Worm (Caenorhabditis elegans) whole organism, late embryonic: ENCODE measurements around the gene F55B11.6.
"Not testable (repeated sequence)": the region's sequence is repeated elsewhere in the genome, so short reads cannot be mapped to it uniquely, and the experiment has no call there.

Source experiments
- C38D4.7 ChIP-seq: fragments of 200-800 bp; sonication (Bioruptor generic); optimal IDR thresholded peaks from 2 replicates; lab custom pipeline; 2018; ENCODE audit warnings: mild to moderate bottlenecking, missing genetic modification characterization, moderate library complexity, missing compliant biosample characterization
- K09A11.1 ChIP-seq: sonication (generic microtip); optimal IDR thresholded peaks from 2 replicates; lab custom pipeline; 2017; ENCODE audit warnings: antibody characterized with exemption, mild to moderate bottlenecking, missing genetic modification characterization, missing compliant biosample characterization; ENCODE audit not compliant: insufficient read depth
- T23F11.4 ChIP-seq: fragments of 200-800 bp; sonication (Bioruptor generic); optimal IDR thresholded peaks from 2 replicates; lab custom pipeline; 2018; ENCODE audit warnings: mild to moderate bottlenecking, missing genetic modification characterization, missing compliant biosample characterization
- Y22D7AL.16 ChIP-seq: sonication (generic microtip); optimal IDR thresholded peaks from 2 replicates; lab custom pipeline; 2016; ENCODE audit warnings: missing genetic modification characterization, missing compliant biosample characterization
- ama-1 ChIP-seq: fragments of 150-350 bp; optimal IDR thresholded peaks from 2 replicates; lab custom pipeline; 2014
- ceh-14 ChIP-seq: sonication (generic microtip); optimal IDR thresholded peaks from 2 replicates; lab custom pipeline; 2016; ENCODE audit warnings: missing genotype, missing genetic modification characterization, missing compliant biosample characterization
- ceh-18 ChIP-seq: sonication (generic microtip); optimal IDR thresholded peaks from 2 replicates; lab custom pipeline; 2016; ENCODE audit warnings: missing genetic modification characterization, missing compliant biosample characterization
- ceh-19 ChIP-seq: fragments of 200-800 bp; sonication (Bioruptor generic); optimal IDR thresholded peaks from 2 replicates; lab custom pipeline; 2018; ENCODE audit warnings: mild to moderate bottlenecking, missing genetic modification characterization, missing compliant biosample characterization
- ceh-34 ChIP-seq: sonication (generic microtip); optimal IDR thresholded peaks from 2 replicates; lab custom pipeline; 2016; ENCODE audit warnings: mild to moderate bottlenecking, missing genetic modification characterization, missing compliant biosample characterization
- ceh-45 ChIP-seq: fragments of 200-800 bp; sonication (Bioruptor generic); IDR thresholded peaks from 2 replicates; pipeline ENCODE4 v1.3.6; 2022; ENCODE audit warnings: missing genetic modification reagents, missing genetic modification characterization, missing compliant biosample characterization
- dmd-4 ChIP-seq: sonication (generic microtip); optimal IDR thresholded peaks from 2 replicates; lab custom pipeline; 2016; ENCODE audit warnings: borderline replicate concordance, missing genetic modification characterization, missing compliant biosample characterization
- dve-1 ChIP-seq: sonication (generic microtip); optimal IDR thresholded peaks from 2 replicates; lab custom pipeline; 2017; ENCODE audit warnings: antibody characterized with exemption, mild to moderate bottlenecking, missing genetic modification characterization, missing compliant biosample characterization
- elt-2 ChIP-seq: sonication (generic microtip); optimal IDR thresholded peaks from 2 replicates; lab custom pipeline; 2016; ENCODE audit warnings: missing genetic modification reagents, missing genetic modification characterization, missing compliant biosample characterization
- elt-4 ChIP-seq: sonication (generic microtip); optimal IDR thresholded peaks from 2 replicates; lab custom pipeline; 2016; ENCODE audit warnings: missing genetic modification characterization, missing compliant biosample characterization
- eyg-1 ChIP-seq: sonication (generic microtip); optimal IDR thresholded peaks from 2 replicates; lab custom pipeline; 2016; ENCODE audit warnings: missing genotype, missing genetic modification characterization, missing compliant biosample characterization
- hlh-13 ChIP-seq: fragments of 200-800 bp; sonication (Bioruptor generic); optimal IDR thresholded peaks from 2 replicates; lab custom pipeline; 2018; ENCODE audit warnings: mild to moderate bottlenecking, missing genetic modification characterization, missing compliant biosample characterization
- hlh-6 ChIP-seq: sonication (generic microtip); optimal IDR thresholded peaks from 2 replicates; lab custom pipeline; 2016; ENCODE audit warnings: missing genotype, missing genetic modification characterization, missing compliant biosample characterization
- hlh-8 ChIP-seq: sonication (generic microtip); optimal IDR thresholded peaks from 2 replicates; lab custom pipeline; 2016; ENCODE audit warnings: missing genotype, missing genetic modification characterization, missing compliant biosample characterization
- lim-6 ChIP-seq: sonication (generic microtip); optimal IDR thresholded peaks from 2 replicates; lab custom pipeline; 2016; ENCODE audit warnings: missing genetic modification characterization, missing compliant biosample characterization
- madf-2 ChIP-seq: sonication (generic microtip); optimal IDR thresholded peaks from 2 replicates; lab custom pipeline; 2017; ENCODE audit warnings: missing genetic modification characterization, missing compliant biosample characterization
- nhr-11 ChIP-seq: fragments of 150-350 bp; optimal IDR thresholded peaks from 2 replicates; lab custom pipeline; 2014; ENCODE audit warnings: missing biosample characterization, missing genetic modification characterization
- pag-3 ChIP-seq: sonication (generic microtip); optimal IDR thresholded peaks from 2 replicates; lab custom pipeline; 2016; ENCODE audit warnings: missing compliant biosample characterization, missing genetic modification characterization, borderline replicate concordance
- pat-9 ChIP-seq: fragments of 200-800 bp; sonication (Bioruptor generic); optimal IDR thresholded peaks from 2 replicates; lab custom pipeline; 2018; ENCODE audit warnings: mild to moderate bottlenecking, missing genetic modification characterization, moderate library complexity, missing compliant biosample characterization
- pax-1 ChIP-seq: fragments of 150-350 bp; optimal IDR thresholded peaks from 2 replicates; lab custom pipeline; 2014; ENCODE audit warnings: missing biosample characterization, missing genetic modification characterization
- pha-2 ChIP-seq: sonication (generic microtip); optimal IDR thresholded peaks from 2 replicates; lab custom pipeline; 2017; ENCODE audit warnings: mild to moderate bottlenecking, missing genetic modification characterization, missing compliant biosample characterization
- pha-4 ChIP-seq: fragments of 150-350 bp; optimal IDR thresholded peaks from 2 replicates; lab custom pipeline; 2018; ENCODE audit warnings: missing biosample characterization, missing genetic modification reagents, missing genetic modification characterization
- pqm-1 ChIP-seq: sonication (generic microtip); optimal IDR thresholded peaks from 2 replicates; lab custom pipeline; 2016; ENCODE audit warnings: missing genetic modification characterization, missing compliant biosample characterization
- ref-2 ChIP-seq: sonication (generic microtip); optimal IDR thresholded peaks from 2 replicates; lab custom pipeline; 2016; ENCODE audit warnings: missing genetic modification characterization, missing compliant biosample characterization
- sdc-2 ChIP-seq: sonication (generic microtip); optimal IDR thresholded peaks from 2 replicates; lab custom pipeline; 2016; ENCODE audit warnings: missing genotype, missing genetic modification characterization, missing compliant biosample characterization
- sox-2 ChIP-seq: fragments of 200-800 bp; sonication (Bioruptor generic); IDR thresholded peaks from 2 replicates; pipeline ENCODE4 v1.3.6; 2022; ENCODE audit warnings: missing genetic modification reagents, missing genetic modification characterization, missing compliant biosample characterization
- sox-4 ChIP-seq: sonication (generic microtip); optimal IDR thresholded peaks from 2 replicates; lab custom pipeline; 2017; ENCODE audit warnings: mild to moderate bottlenecking, missing genetic modification characterization, inconsistent platforms, missing compliant biosample characterization
- syd-9 ChIP-seq: sonication (generic microtip); optimal IDR thresholded peaks from 2 replicates; lab custom pipeline; 2016; ENCODE audit warnings: mild to moderate bottlenecking, missing genetic modification characterization, moderate library complexity, missing compliant biosample characterization
- ttx-3 ChIP-seq: sonication (generic microtip); optimal IDR thresholded peaks from 2 replicates; lab custom pipeline; 2016; ENCODE audit warnings: missing genetic modification reagents, missing genetic modification characterization, missing compliant biosample characterization
- unc-86 ChIP-seq: sonication (generic microtip); optimal IDR thresholded peaks from 2 replicates; lab custom pipeline; 2016; ENCODE audit warnings: missing genetic modification characterization, missing compliant biosample characterization

F55B11.6 gene

DNA sequence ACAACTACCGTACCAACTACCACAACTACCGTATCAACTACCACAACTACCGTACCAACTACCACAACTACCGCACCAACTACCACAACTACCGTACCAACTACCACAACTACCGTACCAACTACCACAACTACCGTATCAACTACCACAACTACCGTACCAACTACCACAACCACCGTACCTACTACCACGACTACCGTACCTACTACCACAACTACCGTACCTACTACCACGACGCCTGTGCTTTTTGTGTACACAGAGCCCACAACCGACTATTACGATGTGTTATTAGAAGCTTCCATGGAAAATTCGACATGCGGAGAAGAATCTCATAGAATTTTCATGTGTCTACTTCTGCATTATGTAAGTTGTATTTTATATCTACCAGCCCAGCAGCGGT lies 10.4 kb upstream of the F55B11.6 start, which contains the start of gene F55B11.5:
Gene F55B11.5, plus strand, starts transcription at position 301 of the 400 bp plus-strand sequence.
- TF ChIP-seq sdc-2 (tag; lab: Kevin White, UChicago); elt-4; hlh-6: not testable (repeated sequence)

- TF ChIP-seq eyg-1 (tag; lab: Kevin White, UChicago) (no peak), pat-9 (tag; lab: Kevin White, UChicago) (no peak), dve-1 (no peak), syd-9 (tag; lab: Kevin White, UChicago) (no peak), C38D4.7 (no peak), dmd-4 (tag; lab: Kevin White, UChicago) (no peak), unc-86 (tag; lab: Kevin White, UChicago) (no peak)
These were observed 7.4 kb upstream of the F55B11.6 start, which contains the start of gene F55B11.3 for ce11 chrIV:14424396-14424795. Gene F55B11.3 (plus strand): TSS chrIV:14424696.

DNA sequence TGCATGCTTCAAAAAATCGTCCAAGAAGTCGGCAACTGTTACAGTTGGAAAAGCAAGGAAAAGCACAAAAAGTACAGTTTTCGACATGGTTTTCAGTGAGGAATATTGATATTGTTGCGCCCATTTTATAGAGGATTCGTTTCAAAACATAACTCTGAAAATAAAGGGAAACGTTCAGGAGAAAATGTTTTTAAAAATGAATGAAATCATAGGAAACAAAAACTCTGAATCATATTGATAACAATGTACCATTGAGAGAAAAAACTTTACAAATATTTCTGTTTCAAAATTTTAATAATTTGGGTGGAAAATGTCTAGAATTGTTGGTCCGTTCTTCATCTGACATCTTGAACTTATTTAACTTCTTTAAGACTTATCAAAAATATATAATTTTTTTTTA lies 6.2 kb upstream of the F55B11.6 start, which contains the start of gene F55B11.2:
Gene F55B11.2, minus strand, starts transcription at position 101 of the 400 bp plus-strand sequence.
- TF ChIP-seq ceh-19 (GFP tag; lab: Kevin White, UChicago) = no peak
- no peak for TF ChIP-seq pqm-1
- TF ChIP-seq pag-3 (tag; lab: Kevin White, UChicago) = no peak
- no peak for TF ChIP-seq ttx-3 (tag; lab: Kevin White, UChicago)
- no peak for TF ChIP-seq ref-2
- no peak for TF ChIP-seq nhr-11 (tag; lab: Kevin White, UChicago)
- no peak for TF ChIP-seq pax-1
- TF ChIP-seq ama-1 = no peak
- TF ChIP-seq pha-2 (tag; lab: Kevin White, UChicago) = no peak
- TF ChIP-seq sox-2 (GFP tag; lab: Robert Waterston, UW) = no peak
- no peak for TF ChIP-seq pha-4 (tag; lab: Kevin White, UChicago)
- no peak for TF ChIP-seq dve-1
- no peak for TF ChIP-seq madf-2
- TF ChIP-seq hlh-8 (tag; lab: Kevin White, UChicago) = no peak
- TF ChIP-seq, all 69 proteins: peak for 0

ce11 chrIV:14421938-14422337 lies 4.9 kb upstream of the F55B11.6 start, which contains the start of gene F55B11.7:
Gene F55B11.7 (minus strand): TSS chrIV:14422038.
- TF ChIP-seq dmd-4 (tag; lab: Kevin White, UChicago) (no peak), pax-1 (no peak), sox-4 (no peak), T23F11.4 (no peak), sdc-2 (tag; lab: Kevin White, UChicago) (no peak), hlh-13 (GFP tag; lab: Kevin White, UChicago) (no peak)

DNA sequence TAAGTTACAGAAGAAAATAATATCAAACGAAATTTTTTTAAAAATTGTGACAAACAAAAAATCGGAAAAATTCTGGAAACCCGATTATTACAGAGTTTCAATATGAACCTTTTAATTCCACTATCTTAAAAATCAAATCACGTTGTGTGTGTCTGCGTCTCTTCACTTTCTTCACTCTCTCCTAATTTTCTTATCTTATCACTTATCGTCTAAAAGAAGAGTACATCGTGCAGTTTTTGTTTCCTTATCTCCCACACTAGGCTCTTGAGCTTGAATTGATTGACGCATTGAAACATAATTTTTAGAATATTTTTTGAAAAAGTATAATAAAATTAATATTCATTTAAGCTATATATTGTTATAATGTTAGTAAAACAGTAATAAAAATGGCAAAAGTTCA lies 2.8 kb downstream of the F55B11.6 start:
- TF ChIP-seq ceh-45 (GFP tag; lab: Robert Waterston, UW) (no peak), lim-6 (no peak), ceh-18 (tag; lab: Kevin White, UChicago) (no peak), pqm-1 (peak; percentile 25), elt-2 (peak; percentile 98), eyg-1 (tag; lab: Kevin White, UChicago) (no peak)

ce11 chrIV:14413386-14413785 lies 3.6 kb downstream of the F55B11.6 start:
- TF ChIP-seq elt-2 (peak; percentile 16), ceh-14 (tag; lab: Kevin White, UChicago) (no peak), K09A11.1 (tag; lab: Kevin White, UChicago) (no peak), Y22D7AL.16 (no peak), pha-4 (tag; lab: Kevin White, UChicago) (no peak), pag-3 (tag; lab: Kevin White, UChicago) (no peak), pqm-1 (no peak), ceh-34 (tag; lab: Kevin White, UChicago) (no peak)
